Fruit fly (Drosophila melanogaster) whole organism, embryonic: ENCODE results near the gene CG11723.
A peak's percentile ranks its signal among the peaks of the same experiment; 100 is the strongest.

Experiments used
- ATbp ChIP-seq: fragments of 200-800 bp; sonication (Bioruptor generic); optimal IDR thresholded peaks from 2 replicates; lab custom pipeline; 2017; ENCODE audit warnings: missing biosample characterization, mild to moderate bottlenecking, missing genetic modification characterization, missing genetic modification reagents
- B-H2 ChIP-seq: fragments of 200-800 bp; sonication (Bioruptor generic); optimal IDR thresholded peaks from 2 replicates; lab custom pipeline; 2018; ENCODE audit warnings: missing biosample characterization, mild to moderate bottlenecking, missing genetic modification characterization
- Blimp-1 ChIP-seq: fragments of 200-800 bp; sonication (Bioruptor generic); optimal IDR thresholded peaks from 3 replicates; lab custom pipeline; 2018; ENCODE audit warnings: missing biosample characterization, missing genetic modification characterization, mild to moderate bottlenecking, moderate library complexity, missing genetic modification reagents
- CG10147 ChIP-seq: fragments of 200-800 bp; sonication (Bioruptor generic); optimal IDR thresholded peaks from 2 replicates; lab custom pipeline; 2019; ENCODE audit warnings: missing biosample characterization, mild to moderate bottlenecking, missing genetic modification characterization, moderate library complexity
- CG10274 ChIP-seq: fragments of 200-800 bp; sonication (Bioruptor generic); optimal IDR thresholded peaks from 3 replicates; lab custom pipeline; 2017; ENCODE audit warnings: missing biosample characterization, mild to moderate bottlenecking, missing genetic modification characterization
- CG11093 ChIP-seq: fragments of 200-800 bp; sonication (Bioruptor generic); IDR thresholded peaks from 3 replicates; pipeline ENCODE4 v1.3.6; 2022; ENCODE audit warnings: missing biosample characterization, missing genetic modification characterization
- CG11456 ChIP-seq: fragments of 200-800 bp; sonication (Bioruptor generic); IDR thresholded peaks from 3 replicates; pipeline ENCODE4 v1.3.6; 2022; ENCODE audit warnings: missing biosample characterization, missing genetic modification characterization
- CG1233 ChIP-seq: fragments of 200-800 bp; sonication (Bioruptor generic); optimal IDR thresholded peaks from 4 replicates; lab custom pipeline; 2018; ENCODE audit warnings: missing biosample characterization, mild to moderate bottlenecking, missing genetic modification characterization
- CG12942 ChIP-seq: fragments of 200-800 bp; sonication (Bioruptor generic); optimal IDR thresholded peaks from 3 replicates; lab custom pipeline; 2016; ENCODE audit warnings: missing biosample characterization, missing genetic modification characterization
- CG13296 ChIP-seq: fragments of 200-800 bp; sonication (Bioruptor generic); optimal IDR thresholded peaks from 3 replicates; lab custom pipeline; 2018; ENCODE audit warnings: missing biosample characterization, mild to moderate bottlenecking, missing genetic modification characterization
- CG13624 ChIP-seq: fragments of 200-800 bp; sonication (Bioruptor generic); optimal IDR thresholded peaks from 2 replicates; lab custom pipeline; 2016; ENCODE audit warnings: missing biosample characterization, missing genetic modification characterization
- CG15073 ChIP-seq: fragments of 200-800 bp; sonication (Bioruptor generic); optimal IDR thresholded peaks from 2 replicates; lab custom pipeline; 2016; ENCODE audit warnings: missing biosample characterization, missing genetic modification characterization
- CG15696 ChIP-seq: fragments of 200-800 bp; sonication (Bioruptor generic); optimal IDR thresholded peaks from 2 replicates; lab custom pipeline; 2019; ENCODE audit warnings: missing biosample characterization, mild to moderate bottlenecking, missing genetic modification characterization, moderate library complexity
- CG16779 ChIP-seq: fragments of 200-800 bp; sonication (Bioruptor generic); IDR thresholded peaks from 2 replicates; pipeline ENCODE4 v1.3.6; 2022; ENCODE audit warnings: missing biosample characterization, missing genetic modification characterization
- CG1832 ChIP-seq: fragments of 200-800 bp; sonication (Bioruptor generic); optimal IDR thresholded peaks from 2 replicates; lab custom pipeline; 2017; ENCODE audit warnings: missing biosample characterization, mild to moderate bottlenecking, missing genetic modification characterization, inconsistent platforms
- CG31441 ChIP-seq: fragments of 200-800 bp; sonication (Bioruptor generic); IDR thresholded peaks from 2 replicates; pipeline ENCODE4 v1.3.6; 2022; ENCODE audit warnings: missing biosample characterization, missing genetic modification characterization
- CG32772 ChIP-seq: fragments of 200-800 bp; sonication (Bioruptor generic); IDR thresholded peaks from 2 replicates; pipeline ENCODE4 v1.3.6; 2022; ENCODE audit warnings: missing biosample characterization, missing genetic modification characterization
- CG7745 ChIP-seq: fragments of 200-800 bp; sonication (Bioruptor generic); optimal IDR thresholded peaks from 2 replicates; lab custom pipeline; 2018; ENCODE audit warnings: missing biosample characterization, mild to moderate bottlenecking, missing genetic modification characterization, moderate library complexity
- CG8388 ChIP-seq: fragments of 200-800 bp; sonication (Bioruptor generic); optimal IDR thresholded peaks from 2 replicates; lab custom pipeline; 2019; ENCODE audit warnings: missing biosample characterization, mild to moderate bottlenecking, missing genetic modification characterization, moderate library complexity
- CG8478 ChIP-seq: fragments of >200 bp; optimal IDR thresholded peaks from 2 replicates; lab custom pipeline; 2018
- CG9437 ChIP-seq: fragments of 200-800 bp; sonication (Bioruptor generic); optimal IDR thresholded peaks from 2 replicates; lab custom pipeline; 2018; ENCODE audit warnings: missing biosample characterization, mild to moderate bottlenecking, missing genetic modification characterization
- Drgx ChIP-seq: fragments of 200-800 bp; sonication (Bioruptor generic); IDR thresholded peaks from 2 replicates; pipeline ENCODE4 v1.3.6; 2022; ENCODE audit warnings: missing biosample characterization, missing genetic modification characterization
- ERR ChIP-seq: fragments of 200-800 bp; sonication (Bioruptor generic); optimal IDR thresholded peaks from 2 replicates; lab custom pipeline; 2016; ENCODE audit warnings: missing biosample characterization, missing genetic modification characterization
- Lpt ChIP-seq: fragments of >200 bp; optimal IDR thresholded peaks from 2 replicates; lab custom pipeline; 2018; ENCODE audit warnings: missing biosample characterization, missing genetic modification characterization
- Rx ChIP-seq: fragments of 200-800 bp; sonication (Bioruptor generic); IDR thresholded peaks from 2 replicates; pipeline ENCODE4 v1.3.6; 2022; ENCODE audit warnings: missing biosample characterization, missing genetic modification characterization
- ato ChIP-seq: fragments of 200-800 bp; sonication (Bioruptor generic); IDR thresholded peaks from 2 replicates; pipeline ENCODE4 v1.3.6; 2022; ENCODE audit warnings: missing biosample characterization, missing genetic modification characterization; ENCODE audit not compliant: partially characterized antibody
- cato ChIP-seq: fragments of 200-800 bp; sonication (Bioruptor generic); optimal IDR thresholded peaks from 2 replicates; lab custom pipeline; 2016; ENCODE audit warnings: missing biosample characterization, missing genetic modification characterization, borderline replicate concordance
- chinmo ChIP-seq: fragments of 200-800 bp; sonication (Bioruptor generic); IDR thresholded peaks from 4 replicates; pipeline ENCODE4 v1.3.6; 2022; ENCODE audit warnings: missing biosample characterization, missing genetic modification characterization; ENCODE audit not compliant: partially characterized antibody
- corto ChIP-seq: fragments of 200-800 bp; sonication (Bioruptor generic); optimal IDR thresholded peaks from 2 replicates; lab custom pipeline; 2016; ENCODE audit warnings: missing biosample characterization, mild to moderate bottlenecking, missing genetic modification characterization, moderate library complexity
- crc ChIP-seq: fragments of 200-800 bp; sonication (Bioruptor generic); optimal IDR thresholded peaks from 2 replicates; lab custom pipeline; 2016; ENCODE audit warnings: missing biosample characterization, missing genetic modification characterization
- crp ChIP-seq, 2 experiments: fragments of 200-800 bp; sonication (Bioruptor generic); optimal IDR thresholded peaks; 2 replicates in 1 of 2; 3 replicates in 1 of 2; lab custom pipeline; 2017; ENCODE audit warnings: missing biosample characterization in 2 of 2, missing genetic modification characterization in 2 of 2, mild to moderate bottlenecking in 1 of 2, moderate library complexity in 1 of 2
- dmrt99B ChIP-seq: fragments of 200-800 bp; sonication (Bioruptor generic); optimal IDR thresholded peaks from 2 replicates; lab custom pipeline; 2018; ENCODE audit warnings: missing biosample characterization, mild to moderate bottlenecking, missing genetic modification characterization, moderate library complexity
- fd3F ChIP-seq: fragments of 200-800 bp; sonication (Bioruptor generic); optimal IDR thresholded peaks from 2 replicates; lab custom pipeline; 2018; ENCODE audit warnings: missing biosample characterization, mild to moderate bottlenecking, missing genetic modification characterization, moderate library complexity
- fd64A ChIP-seq: fragments of 200-800 bp; sonication (Bioruptor generic); optimal IDR thresholded peaks from 3 replicates; lab custom pipeline; 2018; ENCODE audit warnings: missing biosample characterization, mild to moderate bottlenecking, missing genetic modification characterization
- gem ChIP-seq: fragments of 200-800 bp; sonication (Bioruptor generic); optimal IDR thresholded peaks from 2 replicates; lab custom pipeline; 2019; ENCODE audit warnings: missing biosample characterization, mild to moderate bottlenecking, missing genetic modification characterization, moderate library complexity
- gro ChIP-seq: fragments of 200-800 bp; sonication (Bioruptor generic); optimal IDR thresholded peaks from 2 replicates; lab custom pipeline; 2016; ENCODE audit warnings: missing biosample characterization, missing genetic modification characterization
- insv ChIP-seq, 2 experiments: fragments of 200-800 bp; sonication (Bioruptor generic); optimal IDR thresholded peaks; 3 replicates each; lab custom pipeline; 2016 to 2018; ENCODE audit warnings: missing biosample characterization in 2 of 2, missing genetic modification characterization in 2 of 2
- lab ChIP-seq: fragments of 200-800 bp; sonication (Bioruptor generic); optimal IDR thresholded peaks from 3 replicates; lab custom pipeline; 2017; ENCODE audit warnings: missing biosample characterization, missing genetic modification characterization, mild to moderate bottlenecking, moderate library complexity, missing genetic modification reagents
- mirr ChIP-seq: fragments of 200-800 bp; sonication (Bioruptor generic); optimal IDR thresholded peaks from 3 replicates; lab custom pipeline; 2018; ENCODE audit warnings: missing biosample characterization, mild to moderate bottlenecking, missing genetic modification characterization
- nerfin-1 ChIP-seq: fragments of 200-800 bp; sonication (Bioruptor generic); optimal IDR thresholded peaks from 3 replicates; lab custom pipeline; 2019; ENCODE audit warnings: missing biosample characterization, mild to moderate bottlenecking, missing genetic modification characterization, moderate library complexity
- p53 ChIP-seq: fragments of 200-800 bp; sonication (Bioruptor generic); optimal IDR thresholded peaks from 2 replicates; lab custom pipeline; 2016; ENCODE audit warnings: missing biosample characterization, missing genetic modification characterization
- psq ChIP-seq: fragments of 200-800 bp; sonication (Bioruptor generic); optimal IDR thresholded peaks from 2 replicates; lab custom pipeline; 2017; ENCODE audit warnings: missing biosample characterization, missing genetic modification characterization
- sc ChIP-seq, 3 experiments: fragments of >200 bp in 2 of 3; fragments of 200-800 bp in 1 of 3; sonication (Bioruptor generic) in 1 of 3; optimal IDR thresholded peaks; 2 replicates in 2 of 3; 3 replicates in 1 of 3; lab custom pipeline; 2017; ENCODE audit warnings: mild to moderate bottlenecking in 1 of 3, missing biosample characterization in 1 of 3, missing genetic modification characterization in 1 of 3, missing genetic modification reagents in 1 of 3
- scrt ChIP-seq: fragments of 200-800 bp; sonication (Bioruptor generic); optimal IDR thresholded peaks from 2 replicates; lab custom pipeline; 2018; ENCODE audit warnings: missing biosample characterization, mild to moderate bottlenecking, missing genetic modification characterization, moderate library complexity
- seq ChIP-seq: fragments of 200-800 bp; sonication (Bioruptor generic); IDR thresholded peaks from 2 replicates; pipeline ENCODE4 v1.3.6; 2022; ENCODE audit warnings: missing biosample characterization, missing genetic modification characterization
- slbo ChIP-seq: fragments of 200-800 bp; sonication (Bioruptor generic); IDR thresholded peaks from 2 replicates; pipeline ENCODE4 v1.3.6; 2022; ENCODE audit warnings: missing biosample characterization, missing genetic modification characterization
- twi ChIP-seq: fragments of 200-800 bp; optimal IDR thresholded peaks from 2 replicates; lab custom pipeline; 2019; ENCODE audit warnings: missing biosample characterization, mild to moderate bottlenecking, missing genetic modification characterization, moderate library complexity
- unc-4 ChIP-seq: fragments of 200-800 bp; sonication (Bioruptor generic); IDR thresholded peaks from 2 replicates; pipeline ENCODE4 v1.3.6; 2022; ENCODE audit warnings: missing biosample characterization, missing genetic modification characterization; ENCODE audit not compliant: partially characterized antibody
- zen ChIP-seq: fragments of 200-800 bp; sonication (Bioruptor generic); optimal IDR thresholded peaks from 3 replicates; lab custom pipeline; 2018; ENCODE audit warnings: missing biosample characterization, mild to moderate bottlenecking, missing genetic modification characterization, moderate library complexity
- zf30C ChIP-seq: fragments of 200-800 bp; sonication (Bioruptor generic); optimal IDR thresholded peaks from 3 replicates; lab custom pipeline; 2018; ENCODE audit warnings: missing biosample characterization, mild to moderate bottlenecking, missing genetic modification characterization

CG11723 gene

DNA sequence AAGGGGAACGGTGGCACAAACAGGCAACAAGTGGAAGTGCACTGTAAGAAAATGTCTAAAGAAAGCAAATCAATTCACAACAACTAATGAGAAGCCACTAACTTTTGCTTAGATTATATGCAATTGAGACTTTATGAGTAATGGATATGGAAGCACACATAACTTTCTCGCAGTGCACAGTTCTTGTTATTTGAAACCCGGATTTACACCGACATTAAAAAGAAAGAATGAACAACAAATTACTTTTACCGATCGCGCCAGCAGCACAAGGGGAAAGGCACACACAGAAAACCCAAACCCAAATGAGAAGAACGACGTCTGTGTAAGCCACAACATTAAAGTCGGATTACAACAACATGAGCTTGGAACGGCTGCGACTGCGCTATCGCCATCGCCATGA lies 42.0 kb upstream of the CG11723 start (continued):
- TF ChIP-seq p53 (GFP tag; lab: Kevin White, UChicago) (no peak), fd64A (peak; percentile 64), CG1233 (GFP tag; lab: Kevin White, UChicago) (peak; percentile 50), CG31441 (peak; percentile 67), corto (GFP tag; lab: Kevin White, UChicago) (no peak), twi (tag; lab: Kevin White, UChicago) (peak; percentile 70), ERR (GFP tag; lab: Kevin White, UChicago) (no peak), unc-4 (GFP tag; lab: Robert Waterston, UW) (no peak), CG16779 (GFP tag; lab: Robert Waterston, UW) (no peak), crp (GFP tag; optimal IDR thresholded peaks at IDR 0.05; lab: Kevin White, UChicago) (no peak), CG8388 (GFP tag; lab: Kevin White, UChicago) (peak; percentile 80), ato (GFP tag; lab: Robert Waterston, UW) (no peak), CG11093 (GFP tag; lab: Robert Waterston, UW) (0 out of 3 replicates have a peak, but pooled peaks have one; percentile 39), CG13296 (GFP tag; lab: Kevin White, UChicago) (no peak), gro (GFP tag; lab: Kevin White, UChicago) (no peak), chinmo (GFP tag; lab: Robert Waterston, UW) (no peak), lab (GFP tag; lab: Kevin White, UChicago) (peak; percentile 19), CG32772 (GFP tag; lab: Robert Waterston, UW) (peak; percentile 61; the same call in 1 of the 2 replicates), CG8478 (lab: Kevin White, UChicago) (no peak), Drgx (peak; percentile 19; the same call in 1 of the 2 replicates), zf30C (GFP tag; lab: Kevin White, UChicago) (peak; percentile 82), mirr (GFP tag; lab: Kevin White, UChicago) (no peak), CG15696 (tag; lab: Kevin White, UChicago) (peak; percentile 68), slbo (GFP tag; lab: Robert Waterston, UW) (no peak), CG10274 (no peak), ATbp (GFP tag; lab: Kevin White, UChicago) (peak; percentile 62), nerfin-1 (tag; lab: Kevin White, UChicago) (peak; percentile 50), CG12942 (GFP tag; lab: Kevin White, UChicago) (peak; percentile 29), CG10147 (GFP tag; lab: Kevin White, UChicago) (no peak), Blimp-1 (GFP tag; lab: Kevin White, UChicago) (peak; percentile 87), insv (GFP tag; optimal IDR thresholded peaks at IDR 0.05; lab: Kevin White, UChicago) (no peak), B-H2 (GFP tag; lab: Kevin White, UChicago) (no peak), fd3F (GFP tag; lab: Kevin White, UChicago) (no peak), crc (GFP tag; lab: Kevin White, UChicago) (peak; percentile 6), CG9437 (no peak), CG13624 (GFP tag; lab: Kevin White, UChicago) (peak; percentile 7), CG15073 (GFP tag; lab: Kevin White, UChicago) (no peak), seq (GFP tag; lab: Robert Waterston, UW) (no peak), dmrt99B (tag; lab: Kevin White, UChicago) (peak; percentile 56), sc (optimal IDR thresholded peaks at IDR 0.05; lab: Kevin White, UChicago) (no peak), sc (GFP tag; optimal IDR thresholded peaks at IDR 0.05; lab: Kevin White, UChicago) (peak; percentile 72), cato (GFP tag; lab: Kevin White, UChicago) (peak; percentile 24), CG11456 (GFP tag; lab: Robert Waterston, UW) (no peak), CG1832 (GFP tag; lab: Kevin White, UChicago) (no peak), scrt (GFP tag; lab: Kevin White, UChicago) (peak; percentile 23), zen (tag; lab: Kevin White, UChicago) (peak; percentile 51), gem (peak; percentile 84), psq (GFP tag; lab: Kevin White, UChicago) (no peak), Rx (GFP tag; lab: Robert Waterston, UW) (peak; percentile 39; the same call in 1 of the 2 replicates), Lpt (GFP tag; lab: Kevin White, UChicago) (no peak), CG7745 (tag; lab: Kevin White, UChicago) (no peak)
